Fruit fly (Drosophila melanogaster) whole organism, embryonic: ENCODE results near the gene InR.
A peak's percentile ranks its signal among the peaks of the same experiment; 100 is the strongest.

Experiments used
- ATbp ChIP-seq: fragments of 200-800 bp; sonication (Bioruptor generic); optimal IDR thresholded peaks from 2 replicates; lab custom pipeline; 2017; ENCODE audit warnings: missing biosample characterization, mild to moderate bottlenecking, missing genetic modification characterization, missing genetic modification reagents
- Atf3 ChIP-seq: fragments of 200-800 bp; sonication (Bioruptor generic); optimal IDR thresholded peaks from 3 replicates; lab custom pipeline; 2016; ENCODE audit warnings: missing biosample characterization, missing genetic modification characterization
- CG1024 ChIP-seq: fragments of 200-800 bp; sonication (Bioruptor generic); IDR thresholded peaks from 2 replicates; pipeline ENCODE4 v1.3.6; 2022; ENCODE audit warnings: missing biosample characterization, missing genetic modification characterization
- CG11398 ChIP-seq: fragments of 200-800 bp; sonication (Bioruptor generic); optimal IDR thresholded peaks from 2 replicates; lab custom pipeline; 2016; ENCODE audit warnings: missing biosample characterization, missing genetic modification characterization
- CG13424 ChIP-seq: fragments of 200-800 bp; sonication (Bioruptor generic); optimal IDR thresholded peaks from 2 replicates; lab custom pipeline; 2019; ENCODE audit warnings: missing biosample characterization, mild to moderate bottlenecking, missing genetic modification characterization, moderate library complexity
- CG14710 ChIP-seq: fragments of 200-800 bp; sonication (Bioruptor generic); optimal IDR thresholded peaks from 3 replicates; lab custom pipeline; 2019; ENCODE audit warnings: missing biosample characterization, mild to moderate bottlenecking, missing genetic modification characterization, moderate library complexity
- CG15479 ChIP-seq: fragments of 200-800 bp; sonication (Bioruptor generic); optimal IDR thresholded peaks from 3 replicates; lab custom pipeline; 2019; ENCODE audit warnings: missing biosample characterization, mild to moderate bottlenecking, missing genetic modification characterization, moderate library complexity
- CG1647 ChIP-seq: fragments of 200-800 bp; sonication (Bioruptor generic); optimal IDR thresholded peaks from 3 replicates; lab custom pipeline; 2016; ENCODE audit warnings: missing biosample characterization, missing genetic modification characterization
- CG17385 ChIP-seq: fragments of 200-800 bp; sonication (Bioruptor generic); optimal IDR thresholded peaks from 3 replicates; lab custom pipeline; 2018; ENCODE audit warnings: missing biosample characterization, mild to moderate bottlenecking, missing genetic modification characterization
- CG18599 ChIP-seq: fragments of 200-800 bp; sonication (Bioruptor generic); optimal IDR thresholded peaks from 3 replicates; lab custom pipeline; 2017; ENCODE audit warnings: missing biosample characterization, missing genetic modification characterization, mild to moderate bottlenecking, moderate library complexity, missing genetic modification reagents
- CG2202 ChIP-seq: fragments of 200-800 bp; sonication (Bioruptor generic); optimal IDR thresholded peaks from 2 replicates; lab custom pipeline; 2018; ENCODE audit warnings: missing biosample characterization, mild to moderate bottlenecking, missing genetic modification characterization
- CG31224 ChIP-seq: fragments of 200-800 bp; sonication (Bioruptor generic); IDR thresholded peaks from 2 replicates; pipeline ENCODE4 v1.3.6; 2022; ENCODE audit warnings: missing biosample characterization, missing genetic modification characterization
- CG3163 ChIP-seq: fragments of 200-800 bp; sonication (Bioruptor generic); optimal IDR thresholded peaks from 3 replicates; lab custom pipeline; 2016; ENCODE audit warnings: missing biosample characterization, missing genetic modification characterization
- CG4360 ChIP-seq: fragments of 200-800 bp; sonication (Bioruptor generic); IDR thresholded peaks from 2 replicates; pipeline ENCODE4 v1.3.6; 2022; ENCODE audit warnings: missing biosample characterization, missing genetic modification characterization
- CG8281 ChIP-seq: fragments of 200-800 bp; sonication (Bioruptor generic); optimal IDR thresholded peaks from 2 replicates; lab custom pipeline; 2018; ENCODE audit warnings: missing biosample characterization, mild to moderate bottlenecking, missing genetic modification characterization, moderate library complexity
- CG8944 ChIP-seq: fragments of 200-800 bp; sonication (Bioruptor generic); optimal IDR thresholded peaks from 3 replicates; lab custom pipeline; 2016; ENCODE audit warnings: missing biosample characterization, missing genetic modification characterization
- CHES-1-like ChIP-seq: fragments of 200-800 bp; sonication (Bioruptor generic); optimal IDR thresholded peaks from 2 replicates; lab custom pipeline; 2016; ENCODE audit warnings: missing biosample characterization, missing genetic modification characterization
- CkIIα-i1 ChIP-seq: fragments of 200-800 bp; sonication (Bioruptor generic); IDR thresholded peaks from 2 replicates; pipeline ENCODE4 v1.3.6; 2022; ENCODE audit warnings: missing biosample characterization, missing genetic modification characterization
- Dll ChIP-seq: fragments of 200-800 bp; sonication (Bioruptor generic); IDR thresholded peaks from 4 replicates; pipeline ENCODE4 v1.3.6; 2022; ENCODE audit warnings: missing biosample characterization, missing genetic modification characterization; ENCODE audit not compliant: partially characterized antibody
- Eip74EF ChIP-seq, 2 experiments: fragments of 200-800 bp in 1 of 2; fragments of >200 bp in 1 of 2; sonication (Bioruptor generic) in 1 of 2; optimal IDR thresholded peaks; 2 replicates each; lab custom pipeline; 2017 to 2019; ENCODE audit warnings: missing biosample characterization in 2 of 2, missing genetic modification characterization in 2 of 2, mild to moderate bottlenecking in 1 of 2, moderate library complexity in 1 of 2
- Elba2 ChIP-seq: fragments of 200-800 bp; sonication (Bioruptor generic); optimal IDR thresholded peaks from 3 replicates; lab custom pipeline; 2016; ENCODE audit warnings: missing biosample characterization, missing genetic modification characterization
- Hand ChIP-seq: fragments of 200-800 bp; sonication (Bioruptor generic); optimal IDR thresholded peaks from 2 replicates; lab custom pipeline; 2017; ENCODE audit warnings: mild to moderate bottlenecking, missing biosample characterization, missing genetic modification reagents, missing genetic modification characterization
- Hey ChIP-seq: fragments of 200-800 bp; sonication (Bioruptor generic); optimal IDR thresholded peaks from 3 replicates; lab custom pipeline; 2018; ENCODE audit warnings: missing biosample characterization, mild to moderate bottlenecking, missing genetic modification characterization
- MTF-1 ChIP-seq: fragments of 200-800 bp; sonication (Bioruptor generic); optimal IDR thresholded peaks from 2 replicates; lab custom pipeline; 2018; ENCODE audit warnings: missing biosample characterization, mild to moderate bottlenecking, missing genetic modification characterization, borderline replicate concordance
- NFAT ChIP-seq: fragments of 200-800 bp; sonication (Bioruptor generic); IDR thresholded peaks from 2 replicates; pipeline ENCODE4 v1.3.6; 2022; ENCODE audit warnings: missing biosample characterization, missing genetic modification characterization
- Spps ChIP-seq: fragments of 200-800 bp; sonication (Bioruptor generic); optimal IDR thresholded peaks from 2 replicates; lab custom pipeline; 2018; ENCODE audit warnings: missing biosample characterization, mild to moderate bottlenecking, missing genetic modification characterization
- abd-A ChIP-seq: fragments of 200-800 bp; sonication (Bioruptor generic); optimal IDR thresholded peaks from 3 replicates; lab custom pipeline; 2019; ENCODE audit warnings: missing biosample characterization, mild to moderate bottlenecking, missing genetic modification characterization, moderate library complexity
- ash1 ChIP-seq: fragments of 200-800 bp; sonication (Bioruptor generic); optimal IDR thresholded peaks from 2 replicates; lab custom pipeline; 2018; ENCODE audit warnings: missing biosample characterization, mild to moderate bottlenecking, missing genetic modification characterization
- bowl ChIP-seq: fragments of 200-800 bp; sonication (Bioruptor generic); IDR thresholded peaks from 2 replicates; pipeline ENCODE4 v1.3.6; 2022; ENCODE audit warnings: missing biosample characterization, missing genetic modification characterization
- br ChIP-seq: fragments of >200 bp; optimal IDR thresholded peaks from 2 replicates; lab custom pipeline; 2017
- caup ChIP-seq: fragments of 200-800 bp; sonication (Bioruptor generic); optimal IDR thresholded peaks from 3 replicates; lab custom pipeline; 2017; ENCODE audit warnings: missing biosample characterization, mild to moderate bottlenecking, missing genetic modification characterization, moderate library complexity; ENCODE audit not compliant: severe bottlenecking
- crol ChIP-seq: fragments of 200-800 bp; sonication (Bioruptor generic); IDR thresholded peaks from 2 replicates; pipeline ENCODE4 v1.3.6; 2022; ENCODE audit warnings: missing biosample characterization, missing genetic modification characterization
- cwo ChIP-seq: fragments of 200-800 bp; sonication (Bioruptor generic); optimal IDR thresholded peaks from 3 replicates; lab custom pipeline; 2017; ENCODE audit warnings: missing biosample characterization, missing genetic modification characterization, mild to moderate bottlenecking, moderate library complexity, missing genetic modification reagents
- fd3F ChIP-seq: fragments of 200-800 bp; sonication (Bioruptor generic); optimal IDR thresholded peaks from 2 replicates; lab custom pipeline; 2018; ENCODE audit warnings: missing biosample characterization, mild to moderate bottlenecking, missing genetic modification characterization, moderate library complexity
- grau ChIP-seq: fragments of 200-800 bp; optimal IDR thresholded peaks from 3 replicates; lab custom pipeline; 2019; ENCODE audit warnings: missing biosample characterization, mild to moderate bottlenecking, missing genetic modification characterization, moderate library complexity
- h ChIP-seq: fragments of >200 bp; optimal IDR thresholded peaks from 2 replicates; lab custom pipeline; 2017
- inv ChIP-seq: fragments of 200-800 bp; sonication (Bioruptor generic); IDR thresholded peaks from 2 replicates; pipeline ENCODE4 v1.3.6; 2022; ENCODE audit warnings: missing biosample characterization, missing genetic modification characterization; ENCODE audit not compliant: partially characterized antibody
- kni ChIP-seq: fragments of 200-800 bp; sonication (Bioruptor generic); optimal IDR thresholded peaks from 3 replicates; lab custom pipeline; 2017; ENCODE audit warnings: mild to moderate bottlenecking, missing biosample characterization, missing genetic modification reagents, missing genetic modification characterization
- lbe ChIP-seq: fragments of 200-800 bp; sonication (Bioruptor generic); optimal IDR thresholded peaks from 2 replicates; lab custom pipeline; 2016; ENCODE audit warnings: missing biosample characterization, mild to moderate bottlenecking, missing genetic modification characterization
- mam ChIP-seq: fragments of 200-800 bp; sonication (Bioruptor generic); optimal IDR thresholded peaks from 3 replicates; lab custom pipeline; 2016; ENCODE audit warnings: missing biosample characterization, missing genetic modification characterization
- otp ChIP-seq: fragments of 200-800 bp; sonication (Bioruptor generic); IDR thresholded peaks from 3 replicates; pipeline ENCODE4, ENCODE4 v1.3.6; 2022; ENCODE audit warnings: missing biosample characterization, missing genetic modification characterization
- phol ChIP-seq: fragments of 200-800 bp; sonication (Bioruptor generic); optimal IDR thresholded peaks from 3 replicates; lab custom pipeline; 2018; ENCODE audit warnings: missing biosample characterization, mild to moderate bottlenecking, missing genetic modification characterization, moderate library complexity
- pros ChIP-seq: fragments of 200-800 bp; sonication (Bioruptor generic); optimal IDR thresholded peaks from 3 replicates; lab custom pipeline; 2019; ENCODE audit warnings: missing biosample characterization, mild to moderate bottlenecking, missing genetic modification characterization, moderate library complexity
- ro ChIP-seq: fragments of 200-800 bp; sonication (Bioruptor generic); IDR thresholded peaks from 2 replicates; pipeline ENCODE4 v1.3.6; 2022; ENCODE audit warnings: missing biosample characterization, missing genetic modification characterization
- sc ChIP-seq, 3 experiments: fragments of >200 bp in 2 of 3; fragments of 200-800 bp in 1 of 3; sonication (Bioruptor generic) in 1 of 3; optimal IDR thresholded peaks; 2 replicates in 2 of 3; 3 replicates in 1 of 3; lab custom pipeline; 2017; ENCODE audit warnings: mild to moderate bottlenecking in 1 of 3, missing biosample characterization in 1 of 3, missing genetic modification characterization in 1 of 3, missing genetic modification reagents in 1 of 3
- sd ChIP-seq: fragments of 200-800 bp; sonication (Bioruptor generic); optimal IDR thresholded peaks from 3 replicates; lab custom pipeline; 2018; ENCODE audit warnings: missing biosample characterization, mild to moderate bottlenecking, missing genetic modification characterization, moderate library complexity
- sens ChIP-seq: fragments of 200-800 bp; sonication (Bioruptor generic); peaks from one replicate; lab custom pipeline; 2016; ENCODE audit warnings: missing biosample characterization, missing genetic modification characterization
- unc-4 ChIP-seq: fragments of 200-800 bp; sonication (Bioruptor generic); IDR thresholded peaks from 2 replicates; pipeline ENCODE4 v1.3.6; 2022; ENCODE audit warnings: missing biosample characterization, missing genetic modification characterization; ENCODE audit not compliant: partially characterized antibody

Gene InR

dm6 chr3R:21590677-21591369, 28.3 kb downstream of the InR start (continued):
- TF ChIP-seq grau (tag; lab: Kevin White, UChicago): peak; percentile 97
- TF ChIP-seq ash1 (GFP tag; lab: Kevin White, UChicago): peak; percentile 96
- TF ChIP-seq pros (GFP tag; lab: Kevin White, UChicago): peak; percentile 3
- peak; percentile 84 for TF ChIP-seq CG17385 (GFP tag; lab: Kevin White, UChicago)
- peak; percentile 75 for TF ChIP-seq CG31224 (GFP tag; lab: Robert Waterston, UW)
- peak; percentile 96 for TF ChIP-seq CG1647 (GFP tag; lab: Kevin White, UChicago)
- peak; percentile 85 for TF ChIP-seq fd3F
- TF ChIP-seq sd (tag; lab: Kevin White, UChicago): no peak
- peak; percentile 28 for TF ChIP-seq CG15479 (GFP tag; lab: Kevin White, UChicago)
- TF ChIP-seq Dll (GFP tag; lab: Robert Waterston, UW): no peak
- no peak for TF ChIP-seq Elba2 (GFP tag; lab: Kevin White, UChicago)
- TF ChIP-seq ro (GFP tag; lab: Robert Waterston, UW): peak; percentile 80
- TF ChIP-seq sc (optimal IDR thresholded peaks at IDR 0.05; lab: Kevin White, UChicago): no peak
- peak; percentile 97 for TF ChIP-seq sc (GFP tag; optimal IDR thresholded peaks at IDR 0.05; lab: Kevin White, UChicago)
- peak; percentile 93 for TF ChIP-seq Hey (tag; lab: Kevin White, UChicago)
- TF ChIP-seq kni (GFP tag; lab: Kevin White, UChicago): peak; percentile 99
- peak; percentile 96 for TF ChIP-seq CHES-1-like (GFP tag; lab: Kevin White, UChicago)
- TF ChIP-seq abd-A (tag; lab: Kevin White, UChicago): peak; percentile 56
- TF ChIP-seq sens (GFP tag; lab: Kevin White, UChicago): peak; percentile 100
- peak; percentile 89 for TF ChIP-seq CG13424
- TF ChIP-seq crol (GFP tag; lab: Robert Waterston, UW): peak; percentile 53
- peak; percentile 81 for TF ChIP-seq cwo (GFP tag; lab: Kevin White, UChicago)
- TF ChIP-seq NFAT (GFP tag; lab: Robert Waterston, UW): peak; percentile 75
- TF ChIP-seq Spps (tag; lab: Kevin White, UChicago): peak; percentile 90
- TF ChIP-seq CG4360: peak; percentile 84
- TF ChIP-seq unc-4 (GFP tag; lab: Robert Waterston, UW): no peak
- peak; percentile 97 for TF ChIP-seq Atf3 (GFP tag; lab: Kevin White, UChicago)
- TF ChIP-seq otp (GFP tag; lab: Robert Waterston, UW): peak; percentile 99
- peak; percentile 74; the same call in 1 of the 2 replicates for TF ChIP-seq bowl
- peak; percentile 97 for TF ChIP-seq CG8944 (GFP tag; lab: Kevin White, UChicago)
- peak; percentile 94 for TF ChIP-seq CG14710
- peak; percentile 97 for TF ChIP-seq MTF-1 (GFP tag; lab: Kevin White, UChicago)
- peak; percentile 98 for TF ChIP-seq CG2202
- peak; percentile 85 for TF ChIP-seq CkIIα-i1
- peak; percentile 96 for TF ChIP-seq CG18599 (GFP tag; lab: Kevin White, UChicago)
- TF ChIP-seq br (lab: Kevin White, UChicago): no peak
- peak; percentile 88 for TF ChIP-seq mam (GFP tag; lab: Kevin White, UChicago)
- TF ChIP-seq ATbp: peak; percentile 99
- peak; percentile 75 for TF ChIP-seq Hand (GFP tag; lab: Kevin White, UChicago)
- peak; percentile 70 for TF ChIP-seq phol (tag; lab: Kevin White, UChicago)
- TF ChIP-seq CG8281: peak; percentile 82
- TF ChIP-seq CG3163 (GFP tag; lab: Kevin White, UChicago): peak; percentile 86
- peak; percentile 93 for TF ChIP-seq caup
- no peak for TF ChIP-seq h (lab: Kevin White, UChicago)
- peak in 1 of 2 experiments; percentile 22 for TF ChIP-seq Eip74EF (GFP tag; optimal IDR thresholded peaks at IDR 0.05; lab: Kevin White, UChicago)
- peak; percentile 43 for TF ChIP-seq lbe
- no peak for TF ChIP-seq inv (GFP tag; lab: Robert Waterston, UW)
- peak; percentile 98 for TF ChIP-seq CG11398
- TF ChIP-seq CG1024: peak; percentile 96
